Fruit fly (Drosophila melanogaster): ENCODE data around the gene RhoBTB.

Gene RhoBTB

DNA sequence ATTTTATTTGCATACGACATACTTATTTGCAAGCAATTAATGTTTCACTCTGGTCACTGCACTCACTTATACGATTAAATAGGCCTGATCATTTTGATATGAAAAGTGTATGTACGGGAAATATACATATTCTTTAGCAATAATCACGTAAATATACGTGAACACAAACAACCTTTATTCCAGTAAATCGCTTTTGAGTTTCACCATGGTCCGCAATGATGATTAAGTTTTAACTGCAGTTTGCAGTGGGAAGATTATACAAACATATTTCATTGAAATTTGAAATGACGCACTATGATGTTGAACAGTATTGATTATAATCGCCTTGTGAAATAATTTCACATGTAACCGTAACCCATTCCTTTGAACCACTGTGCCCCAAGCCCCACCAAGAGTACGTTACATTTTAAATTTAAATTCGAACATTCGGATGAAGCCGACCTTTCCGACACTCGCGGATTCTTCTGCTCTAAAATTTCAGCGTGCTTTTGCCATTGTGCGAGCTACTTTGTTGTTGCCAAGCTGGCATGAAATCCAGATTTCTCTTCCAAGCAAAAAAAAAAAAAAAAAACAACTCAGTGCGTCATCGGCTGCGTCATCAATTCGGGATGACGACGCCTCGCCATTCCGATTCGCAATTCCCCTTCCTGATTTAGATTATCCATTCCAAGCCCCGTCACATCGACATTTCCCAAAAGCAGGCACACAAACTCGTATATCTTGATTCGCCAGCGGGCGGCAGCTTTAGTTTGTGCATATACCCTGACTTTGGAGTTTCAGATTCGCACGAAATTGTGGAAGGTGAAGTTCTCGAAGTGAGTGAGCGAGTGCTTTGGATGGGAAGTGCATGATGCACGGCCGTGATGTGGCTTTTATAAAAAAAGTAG, 27.7 kb downstream of the RhoBTB start (continued):
- TF ChIP-seq acj6 (GFP tag; optimal IDR thresholded peaks at IDR 0.05) (peak; percentile 57), CG8632 (GFP tag; optimal IDR thresholded peaks at IDR 0.05) (peak; percentile 59), CG16779 (tag; optimal IDR thresholded peaks at IDR 0.05) (peak; percentile 40), OdsH (GFP tag; optimal IDR thresholded peaks at IDR 0.05) (peak; percentile 63), CG4318 (GFP tag; optimal IDR thresholded peaks at IDR 0.05) (peak; percentile 30), Met (GFP tag; optimal IDR thresholded peaks at IDR 0.05) (peak; percentile 82), CG11294 (GFP tag; IDR thresholded peaks at IDR 0.05) (no peak), salr (GFP tag; optimal IDR thresholded peaks at IDR 0.05) (peak; percentile 46 to 56), Eip75B (GFP tag; optimal IDR thresholded peaks at IDR 0.05) (peak; percentile 69), CG15336 (GFP tag; IDR thresholded peaks at IDR 0.05) (no peak; the same call in 1 of the 2 replicates), lz (GFP tag; optimal IDR thresholded peaks at IDR 0.05) (peak; percentile 75), CG10631 (GFP tag; optimal IDR thresholded peaks at IDR 0.05) (peak; percentile 70), dac (GFP tag; optimal IDR thresholded peaks at IDR 0.05) (no peak), CG7368 (GFP tag; optimal IDR thresholded peaks at IDR 0.05) (no peak), Ets21C (GFP tag; optimal IDR thresholded peaks at IDR 0.05) (peak; percentile 74), Sox102F (GFP tag; optimal IDR thresholded peaks at IDR 0.05) (peak; percentile 51), Blimp-1 (GFP tag; optimal IDR thresholded peaks at IDR 0.05) (peak; percentile 62), CG6792 (GFP tag; optimal IDR thresholded peaks at IDR 0.05) (peak; percentile 60), Ets96B (tag; optimal IDR thresholded peaks at IDR 0.05) (peak; percentile 47)

DNA sequence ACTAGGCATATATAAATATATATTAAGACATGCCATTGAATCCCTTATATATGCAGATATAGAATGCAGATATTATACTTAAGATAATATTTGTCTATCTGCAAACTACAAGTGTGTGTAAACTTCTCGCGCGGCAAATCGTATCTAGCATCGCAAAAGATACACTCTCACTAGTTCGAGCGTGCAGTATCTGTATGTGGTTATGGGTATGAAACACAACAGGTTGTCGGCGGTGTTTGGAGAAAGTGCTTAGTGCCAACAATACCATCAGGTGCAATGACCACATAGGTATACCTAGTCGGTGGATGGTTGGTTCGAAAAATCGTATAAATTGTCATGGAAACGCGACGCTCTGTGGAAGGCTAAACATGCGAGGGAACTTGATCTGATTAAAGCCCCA, 28.5 kb downstream of the RhoBTB start:
- TF ChIP-seq Eip78C (GFP tag) (peak; percentile 5), Eip75B (GFP tag; optimal IDR thresholded peaks at IDR 0.05) (no peak), svp (GFP tag) (peak; percentile 4), Lpt (GFP tag; optimal IDR thresholded peaks at IDR 0.05) (no peak), CG34406 (GFP tag; optimal IDR thresholded peaks at IDR 0.05) (no peak), fd59A (GFP tag; optimal IDR thresholded peaks at IDR 0.05) (no peak), Smox (GFP tag; optimal IDR thresholded peaks at IDR 0.05) (no peak), Sox102F (GFP tag; optimal IDR thresholded peaks at IDR 0.05) (no peak)

DNA sequence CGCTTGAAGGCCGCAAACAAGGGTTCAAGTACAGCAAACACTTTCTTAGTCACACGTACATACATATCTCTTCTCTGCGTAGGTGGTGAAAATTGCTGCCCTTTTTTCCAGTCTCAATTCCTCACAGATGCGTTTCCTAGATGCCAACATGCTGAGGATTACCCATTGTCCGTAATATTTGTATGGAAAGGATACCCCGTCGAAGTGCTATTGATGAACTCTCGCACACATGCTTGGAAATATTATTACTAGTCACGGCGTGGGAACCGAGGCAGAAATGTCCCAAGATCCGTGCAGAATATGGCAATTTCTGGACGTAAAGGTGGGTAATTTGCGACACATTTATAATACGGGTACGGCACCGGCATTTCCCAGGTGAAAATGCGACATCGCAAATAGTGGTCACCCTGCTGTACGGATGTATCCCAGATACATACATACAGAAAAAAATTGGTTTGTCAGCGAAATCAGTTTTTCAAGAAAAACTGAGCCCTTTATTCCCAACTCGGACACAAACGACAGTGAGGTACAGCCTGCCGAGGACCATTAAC, 29.4 kb downstream of the RhoBTB start:
- TF ChIP-seq Blimp-1 (GFP tag; optimal IDR thresholded peaks at IDR 0.05) (no peak), CG32006 (GFP tag; optimal IDR thresholded peaks at IDR 0.05) (no peak), dsx (GFP tag; optimal IDR thresholded peaks at IDR 0.05; ENCODE audit: poor library complexity, severe bottlenecking) (no peak)

DNA sequence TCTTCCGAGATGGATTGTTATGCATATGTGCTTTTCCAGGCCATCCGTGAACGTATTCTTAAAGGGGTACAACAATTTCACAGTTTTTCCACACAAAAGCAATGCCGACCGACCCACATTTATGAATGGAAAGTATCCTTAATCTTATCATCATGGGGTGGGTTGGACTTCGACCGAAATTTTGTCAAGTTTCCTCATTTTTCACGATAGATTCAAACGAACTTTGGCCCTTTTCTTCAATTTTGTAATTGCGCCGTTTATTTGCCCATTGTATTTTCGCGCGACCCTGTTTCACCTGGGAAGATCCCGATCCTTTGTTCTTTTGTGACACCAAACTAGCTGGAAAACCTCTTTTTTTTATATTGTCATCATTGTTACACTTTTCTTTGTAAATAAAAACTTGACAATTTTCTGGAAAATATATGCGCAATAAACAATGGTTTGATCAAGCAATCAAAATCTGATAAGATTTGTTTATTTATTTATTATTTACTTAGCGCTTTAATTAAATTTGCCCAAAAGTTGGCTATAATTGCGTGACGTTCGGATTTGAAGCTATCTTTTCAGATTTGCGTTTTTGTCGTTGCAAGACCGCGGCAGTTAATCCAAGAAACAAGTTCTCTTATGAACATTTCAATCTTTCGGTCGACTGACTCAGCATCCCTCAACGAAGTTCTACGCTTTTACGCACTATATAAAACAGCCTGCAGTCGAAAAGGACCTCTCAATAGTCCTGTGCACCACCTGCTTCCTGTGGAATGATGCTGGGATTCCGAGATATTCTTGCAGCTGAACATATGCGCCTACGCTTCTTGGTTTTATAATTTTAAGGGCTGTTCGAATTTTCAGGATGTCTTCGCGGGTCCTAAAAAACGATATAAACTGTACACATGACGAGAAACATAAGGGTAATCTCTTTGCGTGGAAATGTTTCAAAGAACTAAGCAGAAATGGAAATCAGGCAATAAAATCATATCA, 30.2 kb downstream of the RhoBTB start:
- TF ChIP-seq Sox14 (GFP tag; optimal IDR thresholded peaks at IDR 0.05), result peak; percentile 34
- TF ChIP-seq fkh (GFP tag; optimal IDR thresholded peaks at IDR 0.05), result peak; percentile 97
- no peak for TF ChIP-seq CG11294 (GFP tag; IDR thresholded peaks at IDR 0.05)
- TF ChIP-seq Eip78C (GFP tag), result peak; percentile 55
- TF ChIP-seq cyc (GFP tag; optimal IDR thresholded peaks at IDR 0.05), result no peak
- TF ChIP-seq svp (GFP tag), result peak; percentile 62
- peak; percentile 8 for TF ChIP-seq Met (GFP tag; optimal IDR thresholded peaks at IDR 0.05)
